Worm (Caenorhabditis elegans) whole organism, L1 larva: ENCODE data around the gene hpo-31.

Experiments used
- nhr-85 ChIP-seq: sonication (generic microtip); peaks from one replicate; lab custom pipeline; 2016; ENCODE audit warnings: missing genetic modification characterization, inconsistent platforms, missing compliant biosample characterization
- pax-3 ChIP-seq: fragments of 200-800 bp; sonication (Bioruptor generic); optimal IDR thresholded peaks from 2 replicates; lab custom pipeline; 2018; ENCODE audit warnings: mild to moderate bottlenecking, missing genetic modification characterization, moderate library complexity, missing compliant biosample characterization
- pqm-1 ChIP-seq: sonication (generic microtip); optimal IDR thresholded peaks from 3 replicates; lab custom pipeline; 2017; ENCODE audit warnings: missing biosample characterization, missing genetic modification characterization
- sptf-1 ChIP-seq: fragments of 150-350 bp; optimal IDR thresholded peaks from 2 replicates; lab custom pipeline; 2014; ENCODE audit warnings: missing biosample characterization, missing genetic modification characterization
- ztf-11 ChIP-seq, 2 experiments: sonication (generic microtip); optimal IDR thresholded peaks; 2 replicates each; lab custom pipeline; 2016 to 2017; ENCODE audit warnings: missing genetic modification characterization in 2 of 2, missing biosample characterization in 1 of 2, missing compliant biosample characterization in 1 of 2

DNA sequence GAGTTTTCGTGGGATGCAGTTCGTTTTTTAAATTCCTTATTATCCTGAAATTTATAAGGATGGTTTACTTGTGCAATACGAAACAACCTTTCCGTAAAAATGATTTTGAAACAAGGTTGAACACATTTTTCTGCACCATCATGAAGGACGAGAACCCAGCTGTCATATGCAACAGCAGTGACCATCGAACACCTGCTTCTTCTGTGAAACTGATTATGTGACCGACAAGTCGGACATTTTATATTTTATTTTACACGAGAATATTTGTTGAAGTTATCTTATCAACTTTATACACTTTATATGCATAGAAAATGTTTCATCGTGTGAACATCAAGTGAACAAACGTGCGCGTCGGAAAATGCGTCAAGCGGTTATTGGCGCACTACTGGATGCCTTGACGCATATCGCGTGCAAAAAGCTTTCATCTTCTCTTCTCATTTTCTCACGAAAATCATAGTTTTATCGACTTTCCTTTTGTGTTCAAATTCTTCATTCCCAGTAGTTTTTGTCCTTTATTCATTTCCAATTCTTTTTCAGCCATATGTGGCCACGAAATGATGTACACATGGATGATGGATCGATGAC lies 3.9 kb upstream of the hpo-31 start, which contains the start of gene sel-10:
- TF ChIP-seq sptf-1 (no peak), nhr-85 (tag; lab: Kevin White, UChicago) (peak; percentile 90), pqm-1 (no peak), ztf-11 (tag; optimal IDR thresholded peaks at IDR 0.05; lab: Kevin White, UChicago) (peak in 1 of 2 experiments; percentile 0), pax-3 (tag; lab: Kevin White, UChicago) (peak; percentile 79)
